Fruit fly (Drosophila melanogaster) whole organism, pupa: Measurements from ENCODE around the gene CG18178.

Experiments
- CG10348 ChIP-seq: fragments of 200-800 bp; sonication (Bioruptor generic); IDR thresholded peaks from 2 replicates; pipeline ENCODE4 v1.3.6; 2022; ENCODE audit warnings: missing biosample characterization, missing genetic modification characterization
- CG12605 ChIP-seq: fragments of 200-800 bp; sonication (Bioruptor generic); IDR thresholded peaks from 2 replicates; pipeline ENCODE4 v1.3.6; 2022; ENCODE audit warnings: missing biosample characterization, missing genetic modification characterization
- CG13204 ChIP-seq: fragments of 200-800 bp; sonication (Bioruptor generic); optimal IDR thresholded peaks from 2 replicates; lab custom pipeline; 2018; ENCODE audit warnings: missing biosample characterization, mild to moderate bottlenecking, missing genetic modification characterization, moderate library complexity
- CG14655 ChIP-seq: fragments of 200-800 bp; sonication (Bioruptor generic); optimal IDR thresholded peaks from 3 replicates; lab custom pipeline; 2017; ENCODE audit warnings: mild to moderate bottlenecking, missing biosample characterization, missing genetic modification reagents, missing genetic modification characterization
- CG15710 ChIP-seq: fragments of 200-800 bp; sonication (Bioruptor generic); optimal IDR thresholded peaks from 2 replicates; lab custom pipeline; 2018; ENCODE audit warnings: missing biosample characterization, mild to moderate bottlenecking, missing genetic modification characterization, moderate library complexity
- CG17806 ChIP-seq: fragments of 200-800 bp; sonication (Bioruptor generic); optimal IDR thresholded peaks from 2 replicates; lab custom pipeline; 2018; ENCODE audit warnings: missing biosample characterization, mild to moderate bottlenecking, missing genetic modification characterization, moderate library complexity
- CG32121 ChIP-seq: fragments of 200-800 bp; sonication (Bioruptor generic); IDR thresholded peaks from 2 replicates; pipeline ENCODE4 v1.3.6; 2022; ENCODE audit warnings: missing biosample characterization, missing genetic modification characterization
- CG34367 ChIP-seq: fragments of 200-800 bp; sonication (Bioruptor generic); optimal IDR thresholded peaks from 2 replicates; lab custom pipeline; 2018; ENCODE audit warnings: missing biosample characterization, mild to moderate bottlenecking, missing genetic modification characterization
- CG4496 ChIP-seq: fragments of 200-800 bp; sonication (Bioruptor generic); IDR thresholded peaks from 3 replicates; pipeline ENCODE4 v1.3.6; 2022; ENCODE audit warnings: missing biosample characterization, missing genetic modification characterization
- CG8159 ChIP-seq: fragments of 200-800 bp; sonication (Bioruptor generic); optimal IDR thresholded peaks from 3 replicates; lab custom pipeline; 2018; ENCODE audit warnings: missing biosample characterization, mild to moderate bottlenecking, missing genetic modification characterization, moderate library complexity
- CG8301 ChIP-seq: fragments of 200-800 bp; sonication (Bioruptor generic); optimal IDR thresholded peaks from 2 replicates; lab custom pipeline; 2018; ENCODE audit warnings: missing biosample characterization, mild to moderate bottlenecking, missing genetic modification characterization
- CG9948 ChIP-seq: fragments of 200-800 bp; sonication (Bioruptor generic); optimal IDR thresholded peaks from 2 replicates; lab custom pipeline; 2018; ENCODE audit warnings: missing biosample characterization, mild to moderate bottlenecking, missing genetic modification characterization, moderate library complexity
- D1 ChIP-seq: fragments of 200-800 bp; sonication (Bioruptor generic); optimal IDR thresholded peaks from 2 replicates; lab custom pipeline; 2018; ENCODE audit warnings: missing biosample characterization, mild to moderate bottlenecking, missing genetic modification characterization, moderate library complexity
- EcR ChIP-seq: fragments of 200-800 bp; sonication (Bioruptor generic); optimal IDR thresholded peaks from 3 replicates; lab custom pipeline; 2019; ENCODE audit warnings: missing biosample characterization, missing genetic modification characterization, mild to moderate bottlenecking, moderate library complexity, missing genetic modification reagents
- Ets98B ChIP-seq: fragments of 200-800 bp; sonication (Bioruptor generic); IDR thresholded peaks from 2 replicates; pipeline ENCODE4 v1.3.6; 2022; ENCODE audit warnings: missing biosample characterization, missing genetic modification characterization
- Pif1A ChIP-seq: fragments of 200-800 bp; sonication (Bioruptor generic); optimal IDR thresholded peaks from 3 replicates; lab custom pipeline; 2016; ENCODE audit warnings: missing biosample characterization, missing genetic modification characterization
- Pif1B ChIP-seq: fragments of 200-800 bp; sonication (Bioruptor generic); optimal IDR thresholded peaks from 3 replicates; lab custom pipeline; 2016; ENCODE audit warnings: missing biosample characterization, missing genetic modification characterization
- Snoo ChIP-seq: fragments of 200-800 bp; sonication (Bioruptor generic); optimal IDR thresholded peaks from 3 replicates; lab custom pipeline; 2017; ENCODE audit warnings: missing biosample characterization, mild to moderate bottlenecking, missing genetic modification characterization, inconsistent platforms
- fd96Ca ChIP-seq: fragments of 200-800 bp; sonication (Bioruptor generic); IDR thresholded peaks from 3 replicates; pipeline ENCODE4 v1.3.6; 2022; ENCODE audit warnings: missing biosample characterization, missing genetic modification characterization
- gl ChIP-seq: fragments of 200-800 bp; sonication (Bioruptor generic); optimal IDR thresholded peaks from 2 replicates; lab custom pipeline; 2018; ENCODE audit warnings: missing biosample characterization, mild to moderate bottlenecking, missing genetic modification characterization
- rn ChIP-seq: fragments of 200-800 bp; sonication (Bioruptor generic); IDR thresholded peaks from 2 replicates; pipeline ENCODE4 v1.3.6; 2022; ENCODE audit warnings: missing biosample characterization, missing genetic modification characterization

CG18178 gene

DNA sequence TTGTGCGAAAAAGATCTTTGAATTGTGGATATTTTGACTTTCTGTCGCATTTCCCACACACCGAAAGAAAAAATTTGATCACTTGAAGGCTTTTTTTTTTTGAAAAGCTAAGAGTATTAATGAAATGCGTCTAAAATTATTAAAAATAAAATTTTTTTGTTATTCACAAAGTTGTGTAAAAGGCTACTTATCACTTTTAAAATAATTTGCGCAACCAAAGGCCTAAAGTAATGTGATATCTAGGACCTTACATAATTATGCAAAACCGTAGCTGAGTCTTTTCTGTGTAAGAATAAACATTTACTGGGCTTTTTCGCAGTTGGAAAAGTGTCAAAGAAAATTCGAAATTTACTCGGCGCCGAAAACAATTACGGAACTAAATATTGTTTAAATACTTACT, 45.4 kb upstream of the CG18178 start:
- TF ChIP-seq CG9948 = peak; percentile 11
- TF ChIP-seq CG8159 = peak; percentile 7
- no peak for TF ChIP-seq fd96Ca (GFP tag; lab: Robert Waterston, UW)
- TF ChIP-seq CG12605 (GFP tag; lab: Robert Waterston, UW) = peak; percentile 7; the same call in 1 of the 2 replicates
- TF ChIP-seq D1 (tag; lab: Kevin White, UChicago) = no peak
- no peak for TF ChIP-seq rn
- TF ChIP-seq CG13204 (GFP tag; lab: Kevin White, UChicago) = no peak
- no peak for TF ChIP-seq CG10348 (GFP tag; lab: Robert Waterston, UW)
- TF ChIP-seq Snoo (tag; lab: Kevin White, UChicago) = no peak
- no peak for TF ChIP-seq CG32121 (GFP tag; lab: Robert Waterston, UW)
- no peak for TF ChIP-seq CG4496 (GFP tag; lab: Robert Waterston, UW)
- no peak for TF ChIP-seq CG8301 (tag; lab: Kevin White, UChicago)
- no peak for TF ChIP-seq CG34367 (tag; lab: Kevin White, UChicago)
- TF ChIP-seq CG14655 (GFP tag; lab: Kevin White, UChicago) = peak; percentile 53
- no peak for TF ChIP-seq gl (tag; lab: Kevin White, UChicago)
- TF ChIP-seq EcR (GFP tag; lab: Kevin White, UChicago) = no peak
- TF ChIP-seq CG17806 (tag; lab: Kevin White, UChicago) = peak; percentile 24
- no peak for TF ChIP-seq CG15710 (tag; lab: Kevin White, UChicago)
- TF ChIP-seq Pif1A (GFP tag; lab: Kevin White, UChicago) = no peak
- TF ChIP-seq Pif1B (GFP tag; lab: Kevin White, UChicago) = no peak
- no peak for TF ChIP-seq Ets98B (GFP tag; lab: Robert Waterston, UW)

DNA sequence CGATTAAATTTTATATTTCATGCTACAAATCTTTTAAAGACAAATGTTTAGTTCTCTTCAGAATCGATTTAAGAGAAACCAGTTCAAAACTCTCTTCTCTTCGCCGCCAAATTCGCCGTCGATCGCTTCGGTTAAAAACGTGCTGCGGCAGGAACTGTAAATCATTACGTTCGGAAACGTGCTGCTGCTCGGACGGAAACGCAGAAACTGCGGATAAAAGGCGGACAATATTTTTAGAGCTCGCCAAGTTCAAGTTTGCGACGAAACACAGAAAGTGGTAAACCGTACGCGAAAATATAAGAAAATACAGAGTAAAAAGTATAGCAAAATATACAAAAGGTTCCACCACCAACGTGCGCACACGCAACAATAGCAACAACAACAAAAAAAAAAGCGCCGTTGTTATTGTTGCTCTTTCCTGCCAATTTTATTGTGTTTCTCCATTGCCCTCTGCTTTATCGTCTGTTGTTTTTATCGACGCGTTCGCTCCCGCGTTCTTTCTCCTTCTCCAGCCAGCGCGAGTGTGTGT, 44.5 kb upstream of the CG18178 start, which contains the start of gene Ae2:
Gene Ae2, plus strand, starts transcription at position 156 of the 529 bp plus-strand sequence.
- TF ChIP-seq gl (tag; lab: Kevin White, UChicago) = no peak
- TF ChIP-seq CG4496 (GFP tag; lab: Robert Waterston, UW) = peak; percentile 45; the same call in 2 of the 3 replicates
- no peak for TF ChIP-seq CG9948
- 0 out of 2 replicates have a peak, but pooled peaks have one; percentile 11 for TF ChIP-seq CG12605 (GFP tag; lab: Robert Waterston, UW)
- TF ChIP-seq EcR (GFP tag; lab: Kevin White, UChicago) = peak; percentile 58

DNA sequence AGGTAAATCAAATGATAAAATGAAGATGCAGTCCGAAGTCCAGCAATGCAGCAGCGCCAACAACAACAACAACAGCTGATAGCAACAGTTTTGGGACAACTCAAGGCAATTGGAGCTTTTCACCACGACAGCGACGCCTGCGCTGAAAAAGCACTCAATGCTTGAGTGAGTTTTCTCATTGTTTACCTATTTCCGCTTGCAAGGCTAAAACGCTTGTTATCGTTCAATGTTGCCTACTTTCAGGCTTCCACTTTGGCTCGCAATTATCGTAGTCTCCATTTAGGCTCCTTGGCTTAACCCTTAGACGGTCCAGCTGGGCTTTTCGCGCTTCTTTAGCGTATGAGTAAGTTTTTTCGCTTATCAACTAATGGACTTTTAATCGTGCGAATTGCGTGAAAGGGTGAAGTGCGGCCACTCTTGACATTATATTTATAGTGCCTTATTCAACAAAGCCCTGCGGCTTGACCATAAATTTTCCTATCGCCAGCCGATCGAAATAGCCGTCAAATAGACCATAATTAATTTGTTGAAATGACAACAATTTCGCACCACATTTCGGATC, 43.2 kb upstream of the CG18178 start:
- TF ChIP-seq gl (tag; lab: Kevin White, UChicago) (no peak), Snoo (tag; lab: Kevin White, UChicago) (no peak), fd96Ca (GFP tag; lab: Robert Waterston, UW) (peak; percentile 61; the same call in 1 of the 3 replicates), CG14655 (GFP tag; lab: Kevin White, UChicago) (peak; percentile 28), CG17806 (tag; lab: Kevin White, UChicago) (no peak), CG32121 (GFP tag; lab: Robert Waterston, UW) (no peak), CG4496 (GFP tag; lab: Robert Waterston, UW) (peak; percentile 73; the same call in 2 of the 3 replicates), CG8301 (tag; lab: Kevin White, UChicago) (peak; percentile 7), CG15710 (tag; lab: Kevin White, UChicago) (no peak), CG10348 (GFP tag; lab: Robert Waterston, UW) (no peak), CG9948 (no peak), CG34367 (tag; lab: Kevin White, UChicago) (no peak), EcR (GFP tag; lab: Kevin White, UChicago) (no peak), CG8159 (no peak), Pif1B (GFP tag; lab: Kevin White, UChicago) (no peak), D1 (tag; lab: Kevin White, UChicago) (no peak), CG12605 (GFP tag; lab: Robert Waterston, UW) (peak; percentile 59), CG13204 (GFP tag; lab: Kevin White, UChicago) (no peak), Pif1A (GFP tag; lab: Kevin White, UChicago) (no peak), rn (no peak), Ets98B (GFP tag; lab: Robert Waterston, UW) (peak; percentile 48; the same call in 1 of the 2 replicates)

DNA sequence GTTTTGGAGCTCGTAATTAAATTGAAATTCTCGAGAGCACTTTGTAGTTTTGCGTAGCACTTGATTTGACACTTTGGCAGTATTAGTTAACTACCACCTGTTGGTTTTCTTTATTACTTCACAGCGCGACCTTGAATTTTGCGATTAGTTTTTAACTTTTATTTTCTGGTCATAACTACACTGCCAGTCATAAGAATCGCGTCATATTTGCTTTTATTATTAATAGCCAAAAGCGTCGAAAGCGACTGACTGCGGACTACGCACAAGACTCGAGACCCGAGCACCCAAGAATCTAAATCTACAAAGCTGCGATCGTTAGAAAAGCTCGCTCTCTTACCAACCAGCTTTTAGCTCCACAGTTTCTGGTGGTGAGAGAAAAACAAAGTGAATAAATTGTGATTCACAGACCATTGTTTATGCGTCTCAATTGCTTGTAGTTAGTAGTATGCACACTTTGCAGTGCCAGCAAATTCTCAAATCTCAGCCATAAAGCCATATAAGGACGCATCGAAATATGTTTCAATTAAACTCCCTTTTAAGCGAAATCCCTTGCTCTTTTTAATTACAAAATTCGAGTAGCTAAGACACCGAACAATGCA, 41.3 kb upstream of the CG18178 start, which contains the start of gene CG42268:
Gene CG42268, minus strand, starts transcription at position 245 of the 599 bp plus-strand sequence.
- TF ChIP-seq CG4496 (GFP tag; lab: Robert Waterston, UW) (no peak), gl (tag; lab: Kevin White, UChicago) (no peak), CG12605 (GFP tag; lab: Robert Waterston, UW) (no peak), CG10348 (GFP tag; lab: Robert Waterston, UW) (no peak), EcR (GFP tag; lab: Kevin White, UChicago) (no peak), D1 (tag; lab: Kevin White, UChicago) (no peak), CG8159 (no peak), CG32121 (GFP tag; lab: Robert Waterston, UW) (no peak), CG13204 (GFP tag; lab: Kevin White, UChicago) (no peak), Pif1A (GFP tag; lab: Kevin White, UChicago) (no peak), CG17806 (tag; lab: Kevin White, UChicago) (no peak), Ets98B (GFP tag; lab: Robert Waterston, UW) (no peak), CG15710 (tag; lab: Kevin White, UChicago) (no peak), fd96Ca (GFP tag; lab: Robert Waterston, UW) (no peak), CG8301 (tag; lab: Kevin White, UChicago) (no peak)
- TF ChIP-seq, all 21 proteins: peak for 0

DNA sequence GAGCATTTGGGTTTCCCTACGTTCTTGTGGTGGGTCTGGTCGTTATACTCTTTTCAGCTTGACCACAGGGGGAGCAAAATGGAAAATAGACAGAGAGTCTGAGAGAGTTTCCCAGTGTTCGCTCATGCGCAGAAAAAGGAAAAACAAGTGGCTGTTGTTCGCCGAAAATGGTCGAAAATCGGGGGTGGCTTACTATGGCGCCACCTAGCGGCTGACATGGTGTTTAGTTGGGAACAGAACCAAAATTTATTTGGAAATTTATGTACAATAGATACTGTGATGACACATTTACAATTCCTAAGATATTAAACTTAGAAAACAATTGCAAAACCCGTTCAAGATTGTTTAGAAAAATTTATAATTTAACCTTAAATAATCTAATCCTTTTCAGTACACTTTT, 32.7 kb upstream of the CG18178 start:
- TF ChIP-seq rn (no peak), CG4496 (GFP tag; lab: Robert Waterston, UW) (0 out of 3 replicates have a peak, but pooled peaks have one; percentile 11)
